Worm (Caenorhabditis elegans): ENCODE results near the gene ngn-1.

ce11 chrIV:2581483-2581882, 46.6 kb downstream of the ngn-1 start, which contains the start of gene nhr-242:
- no peak for TF ChIP-seq W03F9.2 (tag; optimal IDR thresholded peaks at IDR 0.05)
- TF ChIP-seq him-1 (tag; optimal IDR thresholded peaks at IDR 0.05) = no peak
- no peak for TF ChIP-seq dao-5 (tag; optimal IDR thresholded peaks at IDR 0.05)
